Worm (Caenorhabditis elegans) whole organism, L1 larva: Measurements from ENCODE around the gene B0244.16.

Source experiments
- C16A3.4 ChIP-seq: fragments of 150-350 bp; optimal IDR thresholded peaks from 2 replicates; lab custom pipeline; 2014; ENCODE audit warnings: missing biosample characterization, missing genetic modification characterization
- Y116A8C.19 ChIP-seq: sonication (generic microtip); optimal IDR thresholded peaks from 2 replicates; lab custom pipeline; 2016; ENCODE audit warnings: missing compliant biosample characterization, missing genetic modification characterization, borderline replicate concordance
- blmp-1 ChIP-seq: fragments of 150-350 bp; optimal IDR thresholded peaks from 2 replicates; lab custom pipeline; 2014; ENCODE audit warnings: missing biosample characterization, missing genetic modification characterization
- ceh-63 ChIP-seq: fragments of 200-800 bp; sonication (Bioruptor generic); optimal IDR thresholded peaks from 2 replicates; lab custom pipeline; 2018; ENCODE audit warnings: mild to moderate bottlenecking, missing genetic modification characterization, missing compliant biosample characterization
- ceh-8 ChIP-seq: fragments of 200-800 bp; sonication (Bioruptor generic); optimal IDR thresholded peaks from 2 replicates; lab custom pipeline; 2018; ENCODE audit warnings: mild to moderate bottlenecking, missing genetic modification characterization, moderate library complexity, missing compliant biosample characterization
- ceh-82 ChIP-seq, 3 experiments: fragments of 150-350 bp in 1 of 3; sonication (generic microtip) in 2 of 3; optimal IDR thresholded peaks; 2 replicates each; lab custom pipeline; 2014 to 2017; ENCODE audit warnings: missing biosample characterization in 3 of 3, missing genetic modification characterization in 3 of 3
- ceh-90 ChIP-seq: sonication (generic microtip); optimal IDR thresholded peaks from 2 replicates; lab custom pipeline; 2016; ENCODE audit warnings: missing genetic modification characterization, missing compliant biosample characterization
- ces-1 ChIP-seq: fragments of 150-350 bp; optimal IDR thresholded peaks from 2 replicates; lab custom pipeline; 2014; ENCODE audit warnings: missing biosample characterization, missing genetic modification reagents, missing genetic modification characterization
- dpl-1 ChIP-seq, 3 experiments: fragments of 150-350 bp in 2 of 3; sonication (generic microtip) in 1 of 3; optimal IDR thresholded peaks; 2 replicates each; lab custom pipeline; 2014 to 2017; ENCODE audit warnings: missing biosample characterization in 3 of 3, missing genetic modification characterization in 3 of 3, missing genetic modification reagents in 3 of 3
- dsc-1 ChIP-seq: sonication (generic microtip); optimal IDR thresholded peaks from 2 replicates; lab custom pipeline; 2016; ENCODE audit warnings: mild to moderate bottlenecking, missing genetic modification characterization, missing compliant biosample characterization
- efl-1 ChIP-seq, 4 experiments: fragments of 150-350 bp; optimal IDR thresholded peaks in 3 of 4; peaks in 1 of 4; 1 replicate in 1 of 4; 2 replicates in 3 of 4; lab custom pipeline; 2014; ENCODE audit warnings: missing biosample characterization in 2 of 4, missing genetic modification characterization in 2 of 4, missing genetic modification reagents in 2 of 4
- egl-13 ChIP-seq: sonication (generic microtip); optimal IDR thresholded peaks from 2 replicates; lab custom pipeline; 2016; ENCODE audit warnings: missing genotype, missing genetic modification reagents, missing genetic modification characterization, missing compliant biosample characterization
- egl-27 ChIP-seq, 2 experiments: fragments of 150-350 bp in 1 of 2; sonication (generic microtip); optimal IDR thresholded peaks; 3 replicates each; lab custom pipeline; 2017 to 2018; ENCODE audit warnings: missing biosample characterization in 2 of 2, missing genetic modification characterization in 2 of 2, missing genetic modification reagents in 2 of 2
- elt-3 ChIP-seq, 6 experiments: fragments of 150-350 bp in 1 of 6; sonication (generic microtip); optimal IDR thresholded peaks; 2 replicates each; lab custom pipeline; 2017 to 2018; ENCODE audit warnings: missing biosample characterization in 6 of 6, missing genetic modification characterization in 6 of 6, inconsistent platforms in 1 of 6
- ets-5 ChIP-seq: fragments of 200-800 bp; sonication (Bioruptor generic); IDR thresholded peaks from 2 replicates; pipeline ENCODE4 v1.3.6; 2022; ENCODE audit warnings: missing genetic modification characterization, missing compliant biosample characterization
- fkh-10 ChIP-seq: sonication (generic microtip); optimal IDR thresholded peaks from 2 replicates; lab custom pipeline; 2017; ENCODE audit warnings: missing biosample characterization, missing genetic modification reagents, missing genetic modification characterization
- fkh-4 ChIP-seq: sonication (generic microtip); optimal IDR thresholded peaks from 2 replicates; lab custom pipeline; 2016; ENCODE audit warnings: missing compliant biosample characterization, missing genetic modification characterization, borderline replicate concordance
- hlh-4 ChIP-seq: sonication (generic microtip); optimal IDR thresholded peaks from 2 replicates; lab custom pipeline; 2016; ENCODE audit warnings: mild to moderate bottlenecking, missing genetic modification characterization, missing compliant biosample characterization
- lin-14 ChIP-seq: fragments of 200-800 bp; sonication (Bioruptor generic); optimal IDR thresholded peaks from 2 replicates; lab custom pipeline; 2018; ENCODE audit warnings: mild to moderate bottlenecking, missing genetic modification characterization, moderate library complexity, missing compliant biosample characterization
- lir-3 ChIP-seq: sonication (generic microtip); optimal IDR thresholded peaks from 2 replicates; lab custom pipeline; 2016; ENCODE audit warnings: mild to moderate bottlenecking, missing genetic modification characterization, moderate library complexity, missing compliant biosample characterization; ENCODE audit not compliant: poor library complexity
- lsy-2 ChIP-seq, 2 experiments: fragments of 150-350 bp; optimal IDR thresholded peaks; 2 replicates each; lab custom pipeline; 2014; ENCODE audit warnings: missing biosample characterization in 2 of 2, missing genetic modification characterization in 2 of 2
- mef-2 ChIP-seq: fragments of 150-350 bp; optimal IDR thresholded peaks from 2 replicates; lab custom pipeline; 2014; ENCODE audit warnings: missing biosample characterization, missing genetic modification characterization
- nhr-12 ChIP-seq: sonication (generic microtip); optimal IDR thresholded peaks from 2 replicates; lab custom pipeline; 2017; ENCODE audit warnings: missing biosample characterization, missing genetic modification characterization
- nhr-237 ChIP-seq: fragments of 150-350 bp; optimal IDR thresholded peaks from 2 replicates; lab custom pipeline; 2014; ENCODE audit warnings: missing biosample characterization, missing genetic modification characterization
- nhr-71 ChIP-seq: sonication (generic microtip); optimal IDR thresholded peaks from 2 replicates; lab custom pipeline; 2016; ENCODE audit warnings: mild to moderate bottlenecking, missing genetic modification characterization, moderate library complexity, missing compliant biosample characterization
- nhr-77 ChIP-seq: fragments of 150-350 bp; optimal IDR thresholded peaks from 2 replicates; lab custom pipeline; 2014; ENCODE audit warnings: missing biosample characterization, missing genetic modification characterization
- nhr-85 ChIP-seq: sonication (generic microtip); peaks from one replicate; lab custom pipeline; 2016; ENCODE audit warnings: missing genetic modification characterization, inconsistent platforms, missing compliant biosample characterization
- pax-3 ChIP-seq: fragments of 200-800 bp; sonication (Bioruptor generic); optimal IDR thresholded peaks from 2 replicates; lab custom pipeline; 2018; ENCODE audit warnings: mild to moderate bottlenecking, missing genetic modification characterization, moderate library complexity, missing compliant biosample characterization
- snu-23 ChIP-seq: sonication (generic microtip); optimal IDR thresholded peaks from 2 replicates; lab custom pipeline; 2016; ENCODE audit warnings: missing genetic modification characterization, missing compliant biosample characterization
- tlp-1 ChIP-seq: fragments of 150-350 bp; optimal IDR thresholded peaks from 2 replicates; lab custom pipeline; 2014; ENCODE audit warnings: missing biosample characterization, missing genetic modification characterization
- unc-30 ChIP-seq: sonication (generic microtip); optimal IDR thresholded peaks from 2 replicates; lab custom pipeline; 2017; ENCODE audit warnings: missing biosample characterization, missing genetic modification characterization
- xbp-1 ChIP-seq: sonication (generic microtip); optimal IDR thresholded peaks from 2 replicates; lab custom pipeline; 2016; ENCODE audit warnings: missing genetic modification characterization, missing compliant biosample characterization

The B0244.16 gene

ce11 chrIII:5785273-5785929 lies 44.6 kb downstream of the B0244.16 start, which contains the start of gene Y37B11A.3 (continued):
- TF ChIP-seq pax-3 (tag; lab: Kevin White, UChicago) (peak; percentile 71), xbp-1 (tag; lab: Kevin White, UChicago) (peak; percentile 77), mef-2 (tag; lab: Kevin White, UChicago) (no peak), nhr-77 (peak; percentile 70), ceh-82 (tag; optimal IDR thresholded peaks at IDR 0.05; lab: Kevin White, UChicago) (peak; percentile 87), unc-30 (tag; lab: Kevin White, UChicago) (no peak), fkh-10 (GFP tag; lab: Kevin White, UChicago) (peak; percentile 11), ets-5 (GFP tag; lab: Robert Waterston, UW) (no peak), nhr-71 (tag; lab: Kevin White, UChicago) (peak; percentile 88), tlp-1 (no peak), ceh-8 (GFP tag; lab: Kevin White, UChicago) (peak; percentile 73), dpl-1 (GFP tag; optimal IDR thresholded peaks at IDR 0.05; lab: Kevin White, UChicago) (peak; percentile 77 to 82 (median 81)), lsy-2 (tag; optimal IDR thresholded peaks at IDR 0.05; lab: Kevin White, UChicago) (peak; percentile 81 to 83), Y116A8C.19 (tag; lab: Kevin White, UChicago) (no peak), ceh-63 (GFP tag; lab: Kevin White, UChicago) (no peak), nhr-12 (tag; lab: Kevin White, UChicago) (no peak), egl-13 (peak; percentile 9), snu-23 (GFP tag; lab: Kevin White, UChicago) (peak; percentile 85), ceh-90 (tag; lab: Kevin White, UChicago) (no peak), efl-1 (optimal IDR thresholded peaks at IDR 0.05; lab: Kevin White, UChicago) (peak; percentile 85 to 86), efl-1 (GFP tag; optimal IDR thresholded peaks at IDR 0.05 in 1 of 2; lab: Kevin White, UChicago) (peak; percentile 81 to 98), nhr-85 (tag; lab: Kevin White, UChicago) (peak; percentile 88), egl-27 (tag; optimal IDR thresholded peaks at IDR 0.05; lab: Kevin White, UChicago) (no peak), lir-3 (tag; lab: Kevin White, UChicago) (peak; percentile 59), lin-14 (GFP tag; lab: Kevin White, UChicago) (peak; percentile 87), blmp-1 (peak; percentile 47), nhr-237 (no peak), hlh-4 (tag; lab: Kevin White, UChicago) (no peak), C16A3.4 (peak; percentile 77), ces-1 (GFP tag; lab: Kevin White, UChicago) (no peak), fkh-4 (tag; lab: Kevin White, UChicago) (peak; percentile 36), dsc-1 (tag; lab: Kevin White, UChicago) (peak; percentile 78), elt-3 (tag; optimal IDR thresholded peaks at IDR 0.05; lab: Kevin White, UChicago) (peak in 2 of 6 experiments; percentile 54 to 67)

ce11 chrIII:5790550-5790949 lies 49.8 kb downstream of the B0244.16 start, which contains the start of gene rev-3:
rev-3 (minus strand) TSS chrIII:5790650.
- TF ChIP-seq snu-23 (GFP tag; lab: Kevin White, UChicago), result no peak
